Fruit fly (Drosophila melanogaster) whole organism, embryonic: ENCODE data around the gene CG13056.

Source experiments
- Atf3 ChIP-seq: fragments of 200-800 bp; sonication (Bioruptor generic); optimal IDR thresholded peaks from 3 replicates; lab custom pipeline; 2016; ENCODE audit warnings: missing biosample characterization, missing genetic modification characterization
- Blimp-1 ChIP-seq: fragments of 200-800 bp; sonication (Bioruptor generic); optimal IDR thresholded peaks from 3 replicates; lab custom pipeline; 2018; ENCODE audit warnings: missing biosample characterization, missing genetic modification characterization, mild to moderate bottlenecking, moderate library complexity, missing genetic modification reagents
- Bteb2 ChIP-seq: fragments of 200-800 bp; sonication (Bioruptor generic); optimal IDR thresholded peaks from 2 replicates; lab custom pipeline; 2016; ENCODE audit warnings: missing biosample characterization, missing genetic modification characterization
- C15 ChIP-seq: fragments of 200-800 bp; sonication (Bioruptor generic); IDR thresholded peaks from 3 replicates; pipeline ENCODE4 v1.3.6; 2022; ENCODE audit warnings: missing biosample characterization, missing genetic modification characterization
- CG11398 ChIP-seq: fragments of 200-800 bp; sonication (Bioruptor generic); optimal IDR thresholded peaks from 2 replicates; lab custom pipeline; 2016; ENCODE audit warnings: missing biosample characterization, missing genetic modification characterization
- CG11504 ChIP-seq: fragments of 200-800 bp; sonication (Bioruptor generic); optimal IDR thresholded peaks from 3 replicates; lab custom pipeline; 2019; ENCODE audit warnings: missing biosample characterization, mild to moderate bottlenecking, missing genetic modification characterization, moderate library complexity
- CG12744 ChIP-seq: fragments of 200-800 bp; sonication (Bioruptor generic); optimal IDR thresholded peaks from 2 replicates; lab custom pipeline; 2016; ENCODE audit warnings: missing biosample characterization, missing genetic modification characterization
- CG13424 ChIP-seq: fragments of 200-800 bp; sonication (Bioruptor generic); optimal IDR thresholded peaks from 2 replicates; lab custom pipeline; 2019; ENCODE audit warnings: missing biosample characterization, mild to moderate bottlenecking, missing genetic modification characterization, moderate library complexity
- CG14710 ChIP-seq: fragments of 200-800 bp; sonication (Bioruptor generic); optimal IDR thresholded peaks from 3 replicates; lab custom pipeline; 2019; ENCODE audit warnings: missing biosample characterization, mild to moderate bottlenecking, missing genetic modification characterization, moderate library complexity
- CG15269 ChIP-seq: fragments of 200-800 bp; sonication (Bioruptor generic); optimal IDR thresholded peaks from 2 replicates; lab custom pipeline; 2018; ENCODE audit warnings: missing biosample characterization, mild to moderate bottlenecking, missing genetic modification characterization, moderate library complexity
- CG17359 ChIP-seq: fragments of 200-800 bp; sonication (Bioruptor generic); optimal IDR thresholded peaks from 3 replicates; lab custom pipeline; 2018; ENCODE audit warnings: missing biosample characterization, mild to moderate bottlenecking, missing genetic modification characterization, moderate library complexity
- CG2678 ChIP-seq: fragments of 200-800 bp; sonication (Bioruptor generic); optimal IDR thresholded peaks from 3 replicates; lab custom pipeline; 2019; ENCODE audit warnings: missing biosample characterization, mild to moderate bottlenecking, missing genetic modification characterization, moderate library complexity
- CG2712 ChIP-seq: fragments of 200-800 bp; optimal IDR thresholded peaks from 3 replicates; lab custom pipeline; 2019; ENCODE audit warnings: missing biosample characterization, mild to moderate bottlenecking, missing genetic modification characterization, moderate library complexity
- CG31224 ChIP-seq: fragments of 200-800 bp; sonication (Bioruptor generic); IDR thresholded peaks from 2 replicates; pipeline ENCODE4 v1.3.6; 2022; ENCODE audit warnings: missing biosample characterization, missing genetic modification characterization
- CG7839 ChIP-seq: fragments of 200-800 bp; sonication (Bioruptor generic); optimal IDR thresholded peaks from 3 replicates; lab custom pipeline; 2018; ENCODE audit warnings: missing biosample characterization, mild to moderate bottlenecking, missing genetic modification characterization, moderate library complexity
- CrebB ChIP-seq: fragments of 200-800 bp; sonication (Bioruptor generic); optimal IDR thresholded peaks from 3 replicates; lab custom pipeline; 2018; ENCODE audit warnings: missing biosample characterization, mild to moderate bottlenecking, missing genetic modification characterization
- Hr51 ChIP-seq, 2 experiments: fragments of 200-800 bp; sonication (Bioruptor generic); optimal IDR thresholded peaks; 2 replicates in 1 of 2; 3 replicates in 1 of 2; lab custom pipeline; 2016 to 2018; ENCODE audit warnings: missing biosample characterization in 2 of 2, missing genetic modification characterization in 2 of 2, mild to moderate bottlenecking in 1 of 2, moderate library complexity in 1 of 2
- MBD-R2 ChIP-seq: fragments of 200-800 bp; sonication (Bioruptor generic); IDR thresholded peaks from 2 replicates; pipeline ENCODE4 v1.3.6; 2022; ENCODE audit warnings: missing biosample characterization, missing genetic modification characterization
- Neu2 ChIP-seq: fragments of 200-800 bp; sonication (Bioruptor generic); optimal IDR thresholded peaks from 3 replicates; lab custom pipeline; 2016; ENCODE audit warnings: missing biosample characterization, missing genetic modification characterization, borderline replicate concordance
- Nf-YB ChIP-seq: fragments of 200-800 bp; sonication (Bioruptor generic); optimal IDR thresholded peaks from 3 replicates; lab custom pipeline; 2019; ENCODE audit warnings: missing biosample characterization, mild to moderate bottlenecking, missing genetic modification characterization, moderate library complexity
- Oli ChIP-seq: fragments of 200-800 bp; sonication (Bioruptor generic); optimal IDR thresholded peaks from 2 replicates; lab custom pipeline; 2018; ENCODE audit warnings: missing biosample characterization, mild to moderate bottlenecking, missing genetic modification characterization, moderate library complexity
- Pdp1 ChIP-seq, 2 experiments: fragments of 200-800 bp; sonication (Bioruptor generic); optimal IDR thresholded peaks; 3 replicates each; lab custom pipeline; 2016; ENCODE audit warnings: missing biosample characterization in 2 of 2, missing genetic modification characterization in 2 of 2, mild to moderate bottlenecking in 1 of 2, moderate library complexity in 1 of 2
- Sox100B ChIP-seq: fragments of 200-800 bp; sonication (Bioruptor generic); optimal IDR thresholded peaks from 3 replicates; lab custom pipeline; 2018; ENCODE audit warnings: missing biosample characterization, mild to moderate bottlenecking, missing genetic modification characterization
- Usf ChIP-seq: fragments of 200-800 bp; sonication (Bioruptor generic); optimal IDR thresholded peaks from 2 replicates; lab custom pipeline; 2017; ENCODE audit warnings: missing genotype, missing biosample characterization, missing genetic modification characterization
- chinmo ChIP-seq: fragments of 200-800 bp; sonication (Bioruptor generic); IDR thresholded peaks from 4 replicates; pipeline ENCODE4 v1.3.6; 2022; ENCODE audit warnings: missing biosample characterization, missing genetic modification characterization; ENCODE audit not compliant: partially characterized antibody
- chn ChIP-seq: fragments of 200-800 bp; sonication (Bioruptor generic); optimal IDR thresholded peaks from 2 replicates; lab custom pipeline; 2016; ENCODE audit warnings: missing biosample characterization, missing genetic modification characterization
- ci ChIP-seq: fragments of 200-800 bp; sonication (Bioruptor generic); IDR thresholded peaks from 3 replicates; pipeline ENCODE4 v1.3.6; 2022; ENCODE audit warnings: missing biosample characterization, missing genetic modification characterization
- dimm ChIP-seq: fragments of 200-800 bp; sonication (Bioruptor generic); IDR thresholded peaks from 2 replicates; pipeline ENCODE4 v1.3.6; 2022; ENCODE audit warnings: missing biosample characterization, missing genetic modification characterization
- dmrt99B ChIP-seq: fragments of 200-800 bp; sonication (Bioruptor generic); optimal IDR thresholded peaks from 2 replicates; lab custom pipeline; 2018; ENCODE audit warnings: missing biosample characterization, mild to moderate bottlenecking, missing genetic modification characterization, moderate library complexity
- gem ChIP-seq: fragments of 200-800 bp; sonication (Bioruptor generic); optimal IDR thresholded peaks from 2 replicates; lab custom pipeline; 2019; ENCODE audit warnings: missing biosample characterization, mild to moderate bottlenecking, missing genetic modification characterization, moderate library complexity
- gt ChIP-seq: fragments of 200-800 bp; sonication (Bioruptor generic); IDR thresholded peaks from 2 replicates; pipeline ENCODE4 v1.3.6; 2022; ENCODE audit warnings: missing biosample characterization, missing genetic modification characterization
- lmd ChIP-seq: fragments of 200-800 bp; sonication (Bioruptor generic); IDR thresholded peaks from 2 replicates; pipeline ENCODE4 v1.3.6; 2022; ENCODE audit warnings: missing biosample characterization, missing genetic modification characterization
- lov ChIP-seq, 2 experiments: fragments of 200-800 bp in 1 of 2; fragments of >200 bp in 1 of 2; sonication (Bioruptor generic) in 1 of 2; IDR thresholded peaks in 1 of 2; optimal IDR thresholded peaks in 1 of 2; 2 replicates in 1 of 2; 3 replicates in 1 of 2; pipeline versions ENCODE4 v1.3.6 to Lab custom; 2017 to 2022; ENCODE audit warnings: missing biosample characterization in 1 of 2, missing genetic modification characterization in 1 of 2
- nmo ChIP-seq: fragments of 200-800 bp; sonication (Bioruptor generic); optimal IDR thresholded peaks from 2 replicates; lab custom pipeline; 2018; ENCODE audit warnings: missing biosample characterization, mild to moderate bottlenecking, missing genetic modification characterization, moderate library complexity
- oc ChIP-seq: fragments of 200-800 bp; sonication (Bioruptor generic); optimal IDR thresholded peaks from 2 replicates; lab custom pipeline; 2018; ENCODE audit warnings: missing biosample characterization, mild to moderate bottlenecking, missing genetic modification characterization, moderate library complexity
- odd ChIP-seq: fragments of 200-800 bp; sonication (Bioruptor generic); optimal IDR thresholded peaks from 2 replicates; lab custom pipeline; 2017; ENCODE audit warnings: missing biosample characterization, mild to moderate bottlenecking, missing genetic modification characterization
- phol ChIP-seq: fragments of 200-800 bp; sonication (Bioruptor generic); optimal IDR thresholded peaks from 3 replicates; lab custom pipeline; 2018; ENCODE audit warnings: missing biosample characterization, mild to moderate bottlenecking, missing genetic modification characterization, moderate library complexity
- ranshi ChIP-seq: fragments of 200-800 bp; sonication (Bioruptor generic); IDR thresholded peaks from 2 replicates; pipeline ENCODE4 v1.3.6; 2022; ENCODE audit warnings: missing biosample characterization, missing genetic modification characterization
- repo ChIP-seq: fragments of 200-800 bp; sonication (Bioruptor generic); optimal IDR thresholded peaks from 2 replicates; lab custom pipeline; 2016; ENCODE audit warnings: missing biosample characterization, missing genetic modification characterization
- row ChIP-seq: fragments of 200-800 bp; sonication (Bioruptor generic); IDR thresholded peaks from 3 replicates; pipeline ENCODE4 v1.3.6; 2022; ENCODE audit warnings: missing biosample characterization, missing genetic modification characterization
- stwl ChIP-seq: fragments of 200-800 bp; sonication (Bioruptor generic); optimal IDR thresholded peaks from 3 replicates; lab custom pipeline; 2018; ENCODE audit warnings: missing biosample characterization, mild to moderate bottlenecking, missing genetic modification characterization, moderate library complexity
- tgo ChIP-seq: fragments of 200-800 bp; sonication (Bioruptor generic); IDR thresholded peaks from 3 replicates; pipeline ENCODE4 v1.3.6; 2022; ENCODE audit warnings: missing biosample characterization, missing genetic modification characterization
- toy ChIP-seq: fragments of 200-800 bp; sonication (Bioruptor generic); IDR thresholded peaks from 2 replicates; pipeline ENCODE4 v1.3.6; 2022; ENCODE audit warnings: missing biosample characterization, missing genetic modification characterization
- trh ChIP-seq: fragments of 200-800 bp; sonication (Bioruptor generic); optimal IDR thresholded peaks from 2 replicates; lab custom pipeline; 2016; ENCODE audit warnings: missing biosample characterization, missing genetic modification characterization
- unpg ChIP-seq: fragments of 200-800 bp; sonication (Bioruptor generic); optimal IDR thresholded peaks from 3 replicates; lab custom pipeline; 2018; ENCODE audit warnings: missing biosample characterization, mild to moderate bottlenecking, missing genetic modification characterization, moderate library complexity
- zfh1 ChIP-seq: fragments of 200-800 bp; sonication (Bioruptor generic); IDR thresholded peaks from 3 replicates; pipeline ENCODE4 v1.3.6; 2022; ENCODE audit warnings: missing biosample characterization, missing genetic modification characterization

Gene CG13056

DNA sequence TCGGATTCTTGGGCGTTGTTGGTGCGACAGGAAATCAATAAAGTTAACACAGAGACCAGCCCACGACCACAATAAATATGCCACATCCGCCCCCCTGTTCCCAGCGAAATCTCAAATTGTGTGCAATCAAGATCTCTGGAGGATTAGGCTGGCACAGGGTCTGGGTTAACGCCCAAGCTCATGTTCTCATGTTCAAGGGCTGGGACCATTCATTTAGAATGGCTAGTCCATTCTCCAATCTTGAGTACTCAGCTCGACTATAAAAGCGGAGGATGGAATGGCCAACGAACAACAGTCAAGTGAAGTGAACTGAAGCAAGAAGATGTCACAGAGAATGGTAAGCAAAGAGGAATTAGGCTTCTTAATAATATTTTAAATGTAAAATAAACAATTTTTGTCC is at the start of gene CG13056:
Gene CG13056 (plus strand): TSS at position 301 of the 400 bp plus-strand sequence.
- TF ChIP-seq chn (no peak), zfh1 (GFP tag; lab: Robert Waterston, UW) (no peak), ci (no peak), Nf-YB (GFP tag; lab: Kevin White, UChicago) (no peak), Neu2 (GFP tag; lab: Kevin White, UChicago) (no peak), lmd (no peak), toy (GFP tag; lab: Robert Waterston, UW) (no peak), CG12744 (no peak), repo (GFP tag; lab: Kevin White, UChicago) (no peak)
- TF ChIP-seq, all 482 proteins: peak for 0

DNA sequence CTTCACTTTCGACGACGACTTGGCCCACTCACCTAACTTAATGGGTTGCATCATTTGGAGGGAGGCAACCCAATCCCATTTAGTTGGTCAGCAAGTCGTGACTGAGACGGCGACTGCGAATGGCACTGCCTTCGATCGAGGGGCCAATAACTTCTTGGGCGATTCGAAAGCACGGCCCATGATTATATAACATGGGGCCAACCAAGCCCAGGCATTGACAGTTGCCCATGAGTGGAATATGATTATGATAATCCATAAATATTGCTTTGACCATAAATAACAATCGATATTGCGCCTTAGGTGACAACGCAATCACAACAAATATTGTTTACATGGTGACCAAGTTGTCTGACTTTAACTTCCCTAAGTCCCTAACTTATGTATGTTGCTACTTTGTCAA is 49.3 kb upstream of the CG13056 start, which contains the start of gene CG13048:
Gene CG13048 (minus strand): TSS at position 101 of the 400 bp plus-strand sequence.
- TF ChIP-seq Pdp1 (GFP tag; optimal IDR thresholded peaks at IDR 0.05; lab: Kevin White, UChicago) (peak in 1 of 2 experiments; percentile 85), oc (tag; lab: Kevin White, UChicago) (peak; percentile 31), Usf (GFP tag; lab: Kevin White, UChicago) (no peak)
- TF ChIP-seq, all 482 proteins: peak for 2

DNA sequence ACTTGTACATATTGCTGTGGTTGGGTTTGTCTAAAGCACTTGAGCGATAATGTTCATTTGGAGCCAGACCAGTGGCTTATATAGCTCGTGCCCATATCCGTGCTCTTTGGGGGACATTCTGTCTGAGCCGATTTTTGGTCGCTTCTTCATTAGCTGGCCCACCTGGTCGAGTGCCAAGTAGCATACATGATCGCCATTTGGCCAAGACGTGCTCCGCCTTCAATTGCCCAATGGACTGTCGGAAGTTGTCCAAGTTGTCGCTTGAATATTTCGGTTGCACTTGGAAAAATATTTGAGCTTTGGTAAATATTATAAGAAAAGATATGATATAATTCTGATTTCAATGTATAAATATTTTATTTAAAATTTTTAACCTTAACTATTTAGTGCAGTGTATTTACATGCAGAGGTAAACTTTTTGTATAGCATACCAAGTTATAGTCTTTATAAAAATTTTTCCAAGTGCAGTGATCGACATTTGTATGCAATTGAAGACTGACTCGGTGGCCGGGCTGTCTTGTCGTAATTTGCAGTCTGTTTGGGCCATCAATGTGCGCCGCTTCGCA is 47.7 kb upstream of the CG13056 start, which contains the start of gene CG13047:
Gene CG13047 (minus strand): TSS at position 51 of the 566 bp plus-strand sequence.
- TF ChIP-seq CG14710 (tag; lab: Kevin White, UChicago) (no peak), CG2712 (tag; lab: Kevin White, UChicago) (peak; percentile 11), CG13424 (tag; lab: Kevin White, UChicago) (peak; percentile 24), Bteb2 (GFP tag; lab: Kevin White, UChicago) (no peak), CrebB (tag; lab: Kevin White, UChicago) (no peak), CG15269 (peak; percentile 28), dmrt99B (peak; percentile 44), gem (tag; lab: Kevin White, UChicago) (peak; percentile 29), CG17359 (tag; lab: Kevin White, UChicago) (peak; percentile 5), Hr51 (GFP tag; optimal IDR thresholded peaks at IDR 0.05; lab: Kevin White, UChicago) (peak in 1 of 2 experiments; percentile 54), tgo (0 out of 3 replicates have a peak, but pooled peaks have one; percentile 21), Blimp-1 (GFP tag; lab: Kevin White, UChicago) (peak; percentile 7), Atf3 (GFP tag; lab: Kevin White, UChicago) (no peak), nmo (GFP tag; lab: Kevin White, UChicago) (peak; percentile 9), C15 (GFP tag; lab: Robert Waterston, UW) (no peak), MBD-R2 (GFP tag; lab: Robert Waterston, UW) (no peak), lov (optimal IDR thresholded peaks at IDR 0.05; lab: Kevin White, UChicago) (no peak), lov (GFP tag; IDR thresholded peaks at IDR 0.05; lab: Robert Waterston, UW) (no peak), dimm (GFP tag; lab: Robert Waterston, UW) (no peak), Sox100B (no peak), CG7839 (tag; lab: Kevin White, UChicago) (peak; percentile 25), odd (GFP tag; lab: Kevin White, UChicago) (no peak), ranshi (GFP tag; lab: Robert Waterston, UW) (no peak), CG11398 (GFP tag; lab: Kevin White, UChicago) (no peak), chinmo (GFP tag; lab: Robert Waterston, UW) (0 out of 4 replicates have a peak, but pooled peaks have one; percentile 24), phol (tag; lab: Kevin White, UChicago) (peak; percentile 22), unpg (GFP tag; lab: Kevin White, UChicago) (peak; percentile 2), stwl (tag; lab: Kevin White, UChicago) (no peak), Oli (tag; lab: Kevin White, UChicago) (peak; percentile 15), row (GFP tag; lab: Robert Waterston, UW) (0 out of 3 replicates have a peak, but pooled peaks have one; percentile 11), trh (GFP tag; lab: Kevin White, UChicago) (no peak), CG31224 (GFP tag; lab: Robert Waterston, UW) (no peak), CG11504 (peak; percentile 55), CG2678 (tag; lab: Kevin White, UChicago) (peak; percentile 36), gt (GFP tag; lab: Robert Waterston, UW) (no peak)
